Worm (Caenorhabditis elegans) whole organism, L2 larva: ENCODE measurements around the gene flor-1.

Experiments used
- C34F6.9 ChIP-seq: fragments of 150-350 bp; optimal IDR thresholded peaks from 2 replicates; lab custom pipeline; 2014; ENCODE audit warnings: missing biosample characterization, missing genetic modification characterization
- dmd-4 ChIP-seq: sonication (generic microtip); optimal IDR thresholded peaks from 2 replicates; lab custom pipeline; 2017; ENCODE audit warnings: missing biosample characterization, missing genetic modification characterization
- fos-1 ChIP-seq: fragments of 150-350 bp; optimal IDR thresholded peaks from 2 replicates; lab custom pipeline; 2014; ENCODE audit warnings: missing biosample characterization, missing genetic modification characterization
- lin-39 ChIP-seq: fragments of 150-350 bp; optimal IDR thresholded peaks from 2 replicates; lab custom pipeline; 2014; ENCODE audit warnings: missing biosample characterization, missing genetic modification reagents, missing genetic modification characterization
- mdl-1 ChIP-seq, 2 experiments: fragments of 150-350 bp in 1 of 2; sonication (generic microtip) in 1 of 2; optimal IDR thresholded peaks; 2 replicates each; lab custom pipeline; 2017; ENCODE audit warnings: missing biosample characterization in 2 of 2, missing genetic modification characterization in 2 of 2
- nhr-10 ChIP-seq: sonication (generic microtip); optimal IDR thresholded peaks from 2 replicates; lab custom pipeline; 2017; ENCODE audit warnings: missing biosample characterization, missing genetic modification characterization
- nhr-11 ChIP-seq: fragments of 150-350 bp; optimal IDR thresholded peaks from 2 replicates; lab custom pipeline; 2014; ENCODE audit warnings: missing biosample characterization, missing genetic modification characterization
- nhr-12 ChIP-seq: fragments of 150-350 bp; optimal IDR thresholded peaks from 2 replicates; lab custom pipeline; 2014; ENCODE audit warnings: missing biosample characterization, missing genetic modification characterization
- nhr-21 ChIP-seq: fragments of 150-350 bp; optimal IDR thresholded peaks from 2 replicates; lab custom pipeline; 2014; ENCODE audit warnings: missing biosample characterization, missing genetic modification characterization
- nhr-23 ChIP-seq: fragments of 150-350 bp; optimal IDR thresholded peaks from 2 replicates; lab custom pipeline; 2014; ENCODE audit warnings: missing biosample characterization, missing genetic modification reagents, missing genetic modification characterization
- skn-1 ChIP-seq: sonication (generic microtip); optimal IDR thresholded peaks from 2 replicates; lab custom pipeline; 2017; ENCODE audit warnings: missing biosample characterization, missing genetic modification characterization
- snpc-4 ChIP-seq: fragments of 150-350 bp; optimal IDR thresholded peaks from 2 replicates; lab custom pipeline; 2014; ENCODE audit warnings: missing biosample characterization, missing genetic modification characterization
- zag-1 ChIP-seq: fragments of 150-350 bp; optimal IDR thresholded peaks from 2 replicates; lab custom pipeline; 2014; ENCODE audit warnings: missing biosample characterization, missing genetic modification characterization
- ztf-4 ChIP-seq: fragments of 150-350 bp; optimal IDR thresholded peaks from 2 replicates; lab custom pipeline; 2014; ENCODE audit warnings: missing biosample characterization, missing genetic modification characterization

DNA sequence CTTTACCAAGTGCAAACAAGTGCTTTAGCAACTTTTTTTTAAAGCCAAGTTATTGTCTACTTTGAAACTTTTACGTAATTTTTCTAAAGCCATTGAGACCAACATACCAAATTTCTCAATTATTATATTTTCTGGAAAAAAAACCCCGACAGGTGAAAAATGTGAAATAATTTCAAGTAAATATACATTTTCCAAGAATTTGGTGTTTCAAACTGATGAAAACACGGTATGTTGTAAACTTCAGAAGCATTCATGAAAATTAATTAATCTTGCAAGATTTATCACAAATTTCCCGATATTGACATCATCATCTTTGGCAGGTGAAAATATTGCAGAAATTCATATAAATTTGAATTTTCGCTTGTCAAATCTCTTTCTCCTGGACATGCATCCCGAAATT lies 43.3 kb upstream of the flor-1 start, which contains the start of gene srz-11:
- TF ChIP-seq C34F6.9 (tag; lab: Kevin White, UChicago): no peak
- TF ChIP-seq nhr-10 (tag; lab: Kevin White, UChicago): no peak
- no peak for TF ChIP-seq skn-1 (tag; lab: Kevin White, UChicago)
- no peak for TF ChIP-seq mdl-1 (tag; optimal IDR thresholded peaks at IDR 0.05; lab: Kevin White, UChicago)
- TF ChIP-seq ztf-4 (tag; lab: Kevin White, UChicago): no peak
- no peak for TF ChIP-seq nhr-12 (tag; lab: Kevin White, UChicago)
- TF ChIP-seq nhr-23 (tag; lab: Kevin White, UChicago): no peak
- TF ChIP-seq nhr-21 (tag; lab: Kevin White, UChicago): no peak
- no peak for TF ChIP-seq fos-1 (tag; lab: Kevin White, UChicago)
- no peak for TF ChIP-seq zag-1 (tag; lab: Kevin White, UChicago)
- TF ChIP-seq dmd-4 (tag; lab: Kevin White, UChicago): no peak
- no peak for TF ChIP-seq snpc-4 (tag; lab: Kevin White, UChicago)
- no peak for TF ChIP-seq lin-39 (tag; lab: Kevin White, UChicago)
- no peak for TF ChIP-seq nhr-11 (tag; lab: Kevin White, UChicago)
